Worm (Caenorhabditis elegans): ENCODE results near the gene ZK355.2.

DNA sequence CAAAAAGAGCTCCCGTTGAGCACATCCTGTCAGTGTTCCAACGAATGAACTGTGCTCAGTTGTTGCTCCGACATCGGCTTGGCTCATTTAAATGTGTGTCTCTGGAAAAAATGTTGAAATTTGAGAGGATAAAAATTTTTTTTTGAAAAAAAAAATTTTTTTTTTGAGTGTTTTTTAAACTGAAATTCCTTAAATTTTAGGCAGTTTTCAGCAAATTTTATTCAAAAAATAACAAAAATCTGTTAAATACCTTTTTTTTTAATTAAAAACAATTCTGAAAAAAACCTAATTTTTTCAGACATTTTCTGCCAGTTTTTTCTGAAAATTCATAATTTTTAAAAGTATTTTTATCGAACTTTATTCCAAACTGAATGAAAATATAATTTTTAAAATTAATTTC, 38.9 kb upstream of the ZK355.2 start, which contains the start of gene pigw-1:
- TF ChIP-seq ama-1 (optimal IDR thresholded peaks at IDR 0.05) (no peak), ama-1 (GFP tag; optimal IDR thresholded peaks at IDR 0.05) (no peak), Y53G8AR.9 (GFP tag; conservative IDR thresholded peaks at IDR 0.05) (no peak)
